Worm (Caenorhabditis elegans) whole organism, L4/young adult: ENCODE data around the gene nspg-9.

Experiments used
- W03F9.2 ChIP-seq: fragments of 150-350 bp; optimal IDR thresholded peaks from 2 replicates; lab custom pipeline; 2014; ENCODE audit warnings: missing biosample characterization, missing genetic modification characterization
- him-1 ChIP-seq: sonication (generic microtip); optimal IDR thresholded peaks from 2 replicates; lab custom pipeline; 2016; ENCODE audit warnings: missing genotype, missing genetic modification reagents, missing genetic modification characterization, missing compliant biosample characterization

DNA sequence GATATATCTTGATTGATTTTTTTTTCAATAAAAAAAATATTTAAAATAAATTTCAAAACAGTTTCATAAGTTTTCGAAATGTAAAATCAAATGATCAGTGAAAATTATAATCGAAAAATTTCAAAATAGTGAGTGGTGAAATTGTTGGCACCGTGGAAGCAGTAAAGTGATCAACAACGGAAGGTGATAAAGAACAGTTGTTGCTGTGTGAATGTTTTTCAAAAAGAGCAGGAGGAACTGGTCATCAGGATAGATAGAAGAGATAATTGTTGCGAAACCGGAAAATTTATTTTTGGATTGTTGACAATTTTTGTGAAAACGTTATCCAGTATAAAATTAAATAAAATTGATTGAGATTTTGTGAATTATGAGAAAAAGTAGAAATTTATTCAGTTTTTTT, 49.3 kb downstream of the nspg-9 start:
- TF ChIP-seq him-1 (tag; lab: Kevin White, UChicago): no peak
- TF ChIP-seq W03F9.2: no peak
